Worm (Caenorhabditis elegans) whole organism, L4 larva: Measurements from ENCODE around the gene nhr-9.

Experiments
- F10B5.3 ChIP-seq: sonication (generic microtip); optimal IDR thresholded peaks from 2 replicates; lab custom pipeline; 2016; ENCODE audit warnings: mild to moderate bottlenecking, missing genetic modification characterization, missing compliant biosample characterization
- F49E8.2 ChIP-seq: sonication (generic microtip); optimal IDR thresholded peaks from 2 replicates; lab custom pipeline; 2016; ENCODE audit warnings: missing compliant biosample characterization, mild to moderate bottlenecking, missing genetic modification characterization, borderline replicate concordance
- R02D3.7 ChIP-seq: fragments of 150-350 bp; sonication (generic microtip); optimal IDR thresholded peaks from 3 replicates; lab custom pipeline; 2014; ENCODE audit warnings: missing biosample characterization, missing genetic modification characterization
- T26A8.4 ChIP-seq: fragments of 200-800 bp; sonication (Bioruptor generic); IDR thresholded peaks from 2 replicates; pipeline ENCODE4 v1.3.6; 2022; ENCODE audit warnings: missing genetic modification characterization, missing compliant biosample characterization
- Y48G9A.11 ChIP-seq: fragments of 200-800 bp; sonication (Bioruptor generic); IDR thresholded peaks from 2 replicates; pipeline ENCODE4 v1.3.6; 2022; ENCODE audit warnings: missing genetic modification reagents, missing genetic modification characterization, missing compliant biosample characterization
- ZK337.2 ChIP-seq: fragments of 200-800 bp; sonication (Bioruptor generic); IDR thresholded peaks from 2 replicates; pipeline ENCODE4 v1.3.6; 2022; ENCODE audit warnings: missing genetic modification reagents, missing genetic modification characterization, missing compliant biosample characterization
- aha-1 ChIP-seq: fragments of 150-350 bp; peaks from one replicate; lab custom pipeline; 2014; ENCODE audit warnings: missing biosample characterization, missing genetic modification characterization
- ama-1 ChIP-seq: fragments of 150-350 bp; optimal IDR thresholded peaks from 2 replicates; lab custom pipeline; 2014; ENCODE audit warnings: inconsistent platforms, mixed read lengths
- arid-1 ChIP-seq: fragments of 200-800 bp; sonication (Bioruptor generic); conservative IDR thresholded peaks from 2 replicates; pipeline ENCODE4 v1.3.6; 2022; ENCODE audit warnings: missing genetic modification reagents, missing genetic modification characterization, missing compliant biosample characterization
- ceh-20 ChIP-seq: fragments of 200-800 bp; sonication (Bioruptor generic); IDR thresholded peaks from 2 replicates; pipeline ENCODE4 v1.3.6; 2022; ENCODE audit warnings: missing genetic modification reagents, missing genetic modification characterization, missing compliant biosample characterization
- ceh-62 ChIP-seq: sonication (generic microtip); optimal IDR thresholded peaks from 2 replicates; lab custom pipeline; 2017; ENCODE audit warnings: missing biosample characterization, missing genetic modification characterization
- daf-12 ChIP-seq: fragments of 150-350 bp; optimal IDR thresholded peaks from 2 replicates; lab custom pipeline; 2014; ENCODE audit warnings: missing biosample characterization, missing genetic modification reagents, missing genetic modification characterization
- daf-16 ChIP-seq, 3 experiments: sonication (generic microtip); optimal IDR thresholded peaks; 2 replicates each; lab custom pipeline; 2016 to 2017; ENCODE audit warnings: missing genetic modification characterization in 3 of 3, missing genetic modification reagents in 3 of 3, mild to moderate bottlenecking in 2 of 3, missing compliant biosample characterization in 2 of 3, missing biosample characterization in 1 of 3, moderate library complexity in 1 of 3
- daf-19 ChIP-seq: fragments of 200-800 bp; sonication (Bioruptor generic); conservative IDR thresholded peaks from 2 replicates; pipeline ENCODE4 v1.3.6; 2022; ENCODE audit warnings: missing genetic modification characterization, missing compliant biosample characterization
- dmd-8 ChIP-seq: fragments of 200-800 bp; sonication (Bioruptor generic); IDR thresholded peaks from 2 replicates; pipeline ENCODE4 v1.3.6; 2022; ENCODE audit warnings: missing genetic modification characterization, missing compliant biosample characterization
- dpl-1 ChIP-seq: fragments of 150-350 bp; optimal IDR thresholded peaks from 2 replicates; lab custom pipeline; 2014; ENCODE audit warnings: missing biosample characterization, missing genetic modification reagents, missing genetic modification characterization
- duxl-1 ChIP-seq: sonication (generic microtip); optimal IDR thresholded peaks from 2 replicates; lab custom pipeline; 2016; ENCODE audit warnings: mild to moderate bottlenecking, missing genetic modification characterization, moderate library complexity, missing compliant biosample characterization; ENCODE audit not compliant: poor library complexity
- dve-1 ChIP-seq: sonication (generic microtip); optimal IDR thresholded peaks from 2 replicates; lab custom pipeline; 2017; ENCODE audit warnings: antibody characterized with exemption, mild to moderate bottlenecking, missing genetic modification characterization, missing compliant biosample characterization; ENCODE audit not compliant: insufficient read depth
- egl-43 ChIP-seq: fragments of 200-800 bp; sonication (Bioruptor generic); IDR thresholded peaks from 2 replicates; pipeline ENCODE4 v1.3.6; 2022; ENCODE audit warnings: missing genetic modification reagents, missing genetic modification characterization, missing compliant biosample characterization
- fos-1 ChIP-seq: fragments of 150-350 bp; optimal IDR thresholded peaks from 2 replicates; lab custom pipeline; 2014; ENCODE audit warnings: missing biosample characterization, missing genetic modification characterization
- hlh-11 ChIP-seq: fragments of 200-800 bp; sonication (Bioruptor generic); optimal IDR thresholded peaks from 2 replicates; lab custom pipeline; 2018; ENCODE audit warnings: mild to moderate bottlenecking, missing genetic modification characterization, missing compliant biosample characterization
- hlh-30 ChIP-seq: sonication (generic microtip); optimal IDR thresholded peaks from 2 replicates; lab custom pipeline; 2017; ENCODE audit warnings: antibody characterized with exemption, mild to moderate bottlenecking, missing genetic modification characterization, missing compliant biosample characterization; ENCODE audit not compliant: insufficient read depth
- lin-13 ChIP-seq: fragments of 150-350 bp; optimal IDR thresholded peaks from 2 replicates; lab custom pipeline; 2014; ENCODE audit warnings: missing biosample characterization, missing genetic modification reagents, missing genetic modification characterization
- lin-29 ChIP-seq: fragments of 200-800 bp; sonication (Bioruptor generic); IDR thresholded peaks from 2 replicates; pipeline ENCODE4 v1.3.6; 2022; ENCODE audit warnings: missing genetic modification reagents, missing genetic modification characterization, missing compliant biosample characterization
- lin-38 ChIP-seq: fragments of 200-800 bp; sonication (Bioruptor generic); IDR thresholded peaks from 2 replicates; pipeline ENCODE4 v1.3.6; 2022; ENCODE audit warnings: missing genetic modification reagents, missing genetic modification characterization, missing compliant biosample characterization
- lin-39 ChIP-seq: fragments of 150-350 bp; optimal IDR thresholded peaks from 2 replicates; lab custom pipeline; 2014; ENCODE audit warnings: missing biosample characterization, missing genetic modification reagents, missing genetic modification characterization
- lir-3 ChIP-seq: sonication (generic microtip); optimal IDR thresholded peaks from 2 replicates; lab custom pipeline; 2016; ENCODE audit warnings: mild to moderate bottlenecking, missing genetic modification characterization, missing compliant biosample characterization
- lsy-2 ChIP-seq, 2 experiments: fragments of 150-350 bp in 1 of 2; sonication (generic microtip) in 1 of 2; optimal IDR thresholded peaks; 2 replicates each; lab custom pipeline; 2014 to 2017; ENCODE audit warnings: missing biosample characterization in 2 of 2, missing genetic modification characterization in 2 of 2
- madf-9 ChIP-seq: fragments of 200-800 bp; sonication (Bioruptor generic); conservative IDR thresholded peaks from 2 replicates; pipeline ENCODE4 v1.3.6; 2022; ENCODE audit warnings: missing genetic modification reagents, missing genetic modification characterization, missing compliant biosample characterization
- mdt-29 ChIP-seq: fragments of 200-800 bp; sonication (Bioruptor generic); IDR thresholded peaks from 2 replicates; pipeline ENCODE4 v1.3.6; 2022; ENCODE audit warnings: missing genetic modification reagents, missing genetic modification characterization, missing compliant biosample characterization
- mep-1 ChIP-seq: fragments of 150-350 bp; sonication (generic microtip); optimal IDR thresholded peaks from 3 replicates; lab custom pipeline; 2014; ENCODE audit warnings: missing biosample characterization, missing genetic modification characterization
- mes-2 ChIP-seq: sonication (generic microtip); optimal IDR thresholded peaks from 2 replicates; lab custom pipeline; 2016; ENCODE audit warnings: missing genotype, mild to moderate bottlenecking, missing genetic modification characterization, missing compliant biosample characterization; ENCODE audit not compliant: poor library complexity, severe bottlenecking
- nhr-10 ChIP-seq: fragments of 150-350 bp; optimal IDR thresholded peaks from 2 replicates; lab custom pipeline; 2014; ENCODE audit warnings: missing biosample characterization, missing genetic modification characterization
- nhr-102 ChIP-seq: sonication (generic microtip); optimal IDR thresholded peaks from 2 replicates; lab custom pipeline; 2016; ENCODE audit warnings: mild to moderate bottlenecking, missing genetic modification characterization, moderate library complexity, missing compliant biosample characterization
- nhr-111 ChIP-seq: fragments of 200-800 bp; sonication (Bioruptor generic); optimal IDR thresholded peaks from 2 replicates; lab custom pipeline; 2018; ENCODE audit warnings: mild to moderate bottlenecking, missing genetic modification characterization, missing compliant biosample characterization
- nhr-48 ChIP-seq: sonication (generic microtip); optimal IDR thresholded peaks from 2 replicates; lab custom pipeline; 2016; ENCODE audit warnings: mild to moderate bottlenecking, missing genetic modification characterization, missing compliant biosample characterization
- rbr-2 ChIP-seq: sonication (generic microtip); optimal IDR thresholded peaks from 2 replicates; lab custom pipeline; 2016; ENCODE audit warnings: missing genotype, missing genetic modification characterization, missing compliant biosample characterization
- set-16 ChIP-seq: fragments of 200-800 bp; sonication (Bioruptor generic); IDR thresholded peaks from 2 replicates; pipeline ENCODE4 v1.3.6; 2022; ENCODE audit warnings: missing genetic modification reagents, missing genetic modification characterization, missing compliant biosample characterization
- skn-1 ChIP-seq: fragments of 150-350 bp; optimal IDR thresholded peaks from 2 replicates; lab custom pipeline; 2014; ENCODE audit warnings: missing biosample characterization, missing genetic modification characterization
- snpc-1.2 ChIP-seq: fragments of 200-800 bp; sonication (Bioruptor generic); IDR thresholded peaks from 2 replicates; pipeline ENCODE4 v1.3.6; 2022; ENCODE audit warnings: missing genetic modification reagents, missing genetic modification characterization, missing compliant biosample characterization
- snpc-4 ChIP-seq: fragments of 150-350 bp; optimal IDR thresholded peaks from 2 replicates; lab custom pipeline; 2014; ENCODE audit warnings: missing biosample characterization, missing genetic modification characterization
- spr-1 ChIP-seq: sonication (generic microtip); optimal IDR thresholded peaks from 2 replicates; lab custom pipeline; 2016; ENCODE audit warnings: mild to moderate bottlenecking, missing genetic modification characterization, missing compliant biosample characterization
- tra-1 ChIP-seq: fragments of 200-800 bp; sonication (Bioruptor generic); IDR thresholded peaks from 2 replicates; pipeline ENCODE4 v1.3.6; 2022; ENCODE audit warnings: missing genetic modification reagents, missing genetic modification characterization, missing compliant biosample characterization
- unc-130 ChIP-seq: sonication (generic microtip); optimal IDR thresholded peaks from 2 replicates; lab custom pipeline; 2016; ENCODE audit warnings: missing genetic modification reagents, missing genetic modification characterization, missing compliant biosample characterization

The nhr-9 gene

ce11 chrIII:7138178-7138577, 42.9 kb downstream of the nhr-9 start, which contains the start of gene B0280.11:
B0280.11 (minus strand) TSS chrIII:7138278.
- TF ChIP-seq nhr-48 (tag; lab: Kevin White, UChicago) (no peak), lir-3 (no peak), egl-43 (GFP tag; lab: Robert Waterston, UW) (no peak), lin-38 (GFP tag; lab: Robert Waterston, UW) (no peak), lin-29 (GFP tag; lab: Robert Waterston, UW) (no peak), fos-1 (tag; lab: Kevin White, UChicago) (no peak), R02D3.7 (tag; lab: Kevin White, UChicago) (no peak), spr-1 (tag; lab: Kevin White, UChicago) (no peak), arid-1 (GFP tag; lab: Robert Waterston, UW) (no peak), nhr-10 (no peak), F49E8.2 (tag; lab: Kevin White, UChicago) (no peak), mep-1 (tag; lab: Kevin White, UChicago) (no peak), madf-9 (no peak), ceh-62 (tag; lab: Kevin White, UChicago) (no peak), mdt-29 (GFP tag; lab: Robert Waterston, UW) (no peak), ceh-20 (GFP tag; lab: Robert Waterston, UW) (no peak), set-16 (GFP tag; lab: Robert Waterston, UW) (no peak)

DNA sequence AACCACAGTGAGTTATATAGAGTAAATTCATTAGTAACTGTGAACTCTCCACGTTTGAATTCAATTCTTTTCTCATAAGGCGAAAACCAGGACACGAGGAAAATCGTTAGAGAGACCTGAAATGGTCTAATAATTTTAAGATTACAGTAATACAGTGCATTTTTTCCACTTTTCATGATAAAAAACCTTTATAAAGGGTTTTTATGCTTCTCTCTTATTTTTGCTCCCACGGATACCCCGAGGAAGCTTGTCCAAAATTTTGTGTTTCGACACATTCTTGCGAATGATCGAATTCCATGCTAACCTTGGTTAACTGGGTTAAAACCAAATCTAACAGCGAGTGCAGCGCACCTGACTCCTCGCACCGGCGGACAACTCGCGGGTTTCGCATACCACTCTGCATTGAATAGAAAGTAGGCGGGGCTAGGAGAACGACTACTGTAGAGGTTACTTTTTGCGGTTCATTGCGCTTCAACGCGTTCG, 45.0 kb downstream of the nhr-9 start:
- TF ChIP-seq dpl-1 (GFP tag; lab: Kevin White, UChicago) (peak; percentile 12), F49E8.2 (tag; lab: Kevin White, UChicago) (peak; percentile 66), nhr-111 (no peak), hlh-11 (tag; lab: Kevin White, UChicago) (peak; percentile 33), hlh-30 (tag; lab: Kevin White, UChicago) (peak; percentile 32), mdt-29 (GFP tag; lab: Robert Waterston, UW) (peak; percentile 80), mep-1 (tag; lab: Kevin White, UChicago) (no peak), Y48G9A.11 (GFP tag; lab: Robert Waterston, UW) (peak; percentile 68), daf-12 (tag; lab: Kevin White, UChicago) (no peak), lin-39 (tag; lab: Kevin White, UChicago) (no peak), lin-38 (GFP tag; lab: Robert Waterston, UW) (peak; percentile 56), F10B5.3 (peak; percentile 24), skn-1 (no peak), tra-1 (no peak), arid-1 (GFP tag; lab: Robert Waterston, UW) (peak; percentile 53), duxl-1 (tag; lab: Kevin White, UChicago) (peak; percentile 23), daf-16 (GFP tag; optimal IDR thresholded peaks at IDR 0.05; lab: Kevin White, UChicago) (no peak), daf-16 (tag; optimal IDR thresholded peaks at IDR 0.05; lab: Kevin White, UChicago) (peak; percentile 25), nhr-102 (tag; lab: Kevin White, UChicago) (peak; percentile 57), daf-19 (GFP tag; lab: Robert Waterston, UW) (0 out of 2 replicates have a peak, but pooled peaks have one; percentile 34), aha-1 (tag; lab: Kevin White, UChicago) (peak; percentile 79), snpc-4 (peak; percentile 82), ama-1 (peak; percentile 69), mes-2 (tag; lab: Kevin White, UChicago) (peak; percentile 71), lsy-2 (tag; optimal IDR thresholded peaks at IDR 0.05; lab: Kevin White, UChicago) (peak in 1 of 2 experiments; percentile 56), T26A8.4 (GFP tag; lab: Robert Waterston, UW) (peak; percentile 88), lin-13 (GFP tag; lab: Kevin White, UChicago) (no peak), dmd-8 (GFP tag; lab: Robert Waterston, UW) (peak; percentile 68; the same call in 1 of the 2 replicates), ZK337.2 (GFP tag; lab: Robert Waterston, UW) (no peak), dve-1 (tag; lab: Kevin White, UChicago) (peak; percentile 28), rbr-2 (no peak), egl-43 (GFP tag; lab: Robert Waterston, UW) (peak; percentile 60; the same call in 1 of the 2 replicates), unc-130 (GFP tag; lab: Kevin White, UChicago) (peak; percentile 35), snpc-1.2 (GFP tag; lab: Robert Waterston, UW) (peak; percentile 50; the same call in 1 of the 2 replicates)
